Fruit fly (Drosophila melanogaster): ENCODE measurements around the gene Dpm1.
A peak's percentile ranks its signal among the peaks of the same experiment; 100 is the strongest.

The Dpm1 gene

DNA sequence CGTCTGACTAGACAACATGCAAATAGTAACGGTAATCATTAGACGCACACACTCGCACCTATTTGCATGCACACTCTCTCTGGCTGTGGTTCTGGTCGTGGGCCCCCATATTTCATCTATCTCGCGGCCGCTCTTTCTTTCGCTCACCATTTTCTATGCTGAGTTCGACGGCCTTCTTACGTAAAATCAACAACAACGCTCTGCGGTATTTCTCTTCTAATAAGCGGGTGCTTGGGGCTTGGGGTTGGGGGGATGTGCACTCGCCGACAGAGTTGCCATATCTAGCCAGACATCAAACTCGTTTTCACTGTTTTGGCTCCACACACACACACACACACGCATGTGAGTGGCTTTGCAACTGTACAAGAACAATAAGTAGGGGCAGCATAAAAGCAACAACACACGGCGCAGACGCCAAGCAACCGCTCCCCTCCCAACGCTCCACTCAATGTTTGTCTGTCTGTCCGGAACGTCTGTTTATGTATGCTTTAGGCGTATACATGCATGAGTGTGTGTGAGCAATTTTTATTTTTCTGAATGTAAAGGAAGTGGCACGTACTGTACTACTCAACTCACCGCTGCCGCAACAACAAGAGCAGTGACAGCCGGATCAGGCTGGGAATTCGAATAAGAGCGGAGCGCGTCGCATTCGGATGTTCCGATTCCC, 48.9 kb upstream of the Dpm1 start:
- peak in 1 of 2 experiments; percentile 36 for TF ChIP-seq dl (GFP tag; optimal IDR thresholded peaks at IDR 0.05; ENCODE audit: insufficient read depth in 1 of 2, partially characterized antibody in 2 of 2)
- no peak for TF ChIP-seq ey (GFP tag; optimal IDR thresholded peaks at IDR 0.05)
- TF ChIP-seq Dif (GFP tag; optimal IDR thresholded peaks at IDR 0.05; ENCODE audit: partially characterized antibody) = peak; percentile 33
- peak; percentile 81 for TF ChIP-seq Hr83 (GFP tag; optimal IDR thresholded peaks at IDR 0.05; ENCODE audit: poor library complexity, severe bottlenecking)

DNA sequence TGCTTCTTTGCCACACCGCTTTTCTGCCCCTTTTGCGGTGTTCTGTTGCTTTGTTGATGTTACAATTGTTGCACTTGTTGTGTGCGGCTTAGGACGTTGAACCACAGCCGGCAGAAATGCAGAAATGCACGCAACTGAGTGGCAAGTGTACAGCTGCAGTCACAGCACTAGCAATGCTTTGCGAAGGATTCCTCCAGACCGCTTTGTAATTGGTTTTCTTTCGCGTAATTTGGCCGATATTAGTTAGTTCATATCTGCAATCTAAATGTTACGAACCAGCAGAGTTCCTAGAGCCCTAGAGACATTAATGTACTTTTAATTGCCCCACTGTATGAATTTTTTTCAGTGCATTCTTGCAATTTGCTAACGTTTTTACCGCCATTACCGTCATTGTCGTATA, 48.2 kb upstream of the Dpm1 start:
- TF ChIP-seq foxo (GFP tag; optimal IDR thresholded peaks at IDR 0.05) (peak in 1 of 2 experiments; percentile 54), br (GFP tag; optimal IDR thresholded peaks at IDR 0.05) (no peak), ey (GFP tag; optimal IDR thresholded peaks at IDR 0.05) (peak; percentile 1), Rel (GFP tag; optimal IDR thresholded peaks at IDR 0.05) (no peak), Rel (tag; optimal IDR thresholded peaks at IDR 0.05) (no peak), Abd-B (GFP tag; optimal IDR thresholded peaks at IDR 0.05) (no peak), Hnf4 (GFP tag; optimal IDR thresholded peaks at IDR 0.05) (no peak), Myc (optimal IDR thresholded peaks at IDR 0.05) (no peak), HLH106 (tag; optimal IDR thresholded peaks at IDR 0.05) (peak; percentile 33), fru (GFP tag; optimal IDR thresholded peaks at IDR 0.05) (peak; percentile 51), tai (GFP tag; optimal IDR thresholded peaks at IDR 0.05) (no peak), woc (GFP tag; optimal IDR thresholded peaks at IDR 0.05) (peak; percentile 14), Sp1 (GFP tag; optimal IDR thresholded peaks at IDR 0.05) (peak; percentile 27), h (GFP tag; optimal IDR thresholded peaks at IDR 0.05) (peak; percentile 51)

DNA sequence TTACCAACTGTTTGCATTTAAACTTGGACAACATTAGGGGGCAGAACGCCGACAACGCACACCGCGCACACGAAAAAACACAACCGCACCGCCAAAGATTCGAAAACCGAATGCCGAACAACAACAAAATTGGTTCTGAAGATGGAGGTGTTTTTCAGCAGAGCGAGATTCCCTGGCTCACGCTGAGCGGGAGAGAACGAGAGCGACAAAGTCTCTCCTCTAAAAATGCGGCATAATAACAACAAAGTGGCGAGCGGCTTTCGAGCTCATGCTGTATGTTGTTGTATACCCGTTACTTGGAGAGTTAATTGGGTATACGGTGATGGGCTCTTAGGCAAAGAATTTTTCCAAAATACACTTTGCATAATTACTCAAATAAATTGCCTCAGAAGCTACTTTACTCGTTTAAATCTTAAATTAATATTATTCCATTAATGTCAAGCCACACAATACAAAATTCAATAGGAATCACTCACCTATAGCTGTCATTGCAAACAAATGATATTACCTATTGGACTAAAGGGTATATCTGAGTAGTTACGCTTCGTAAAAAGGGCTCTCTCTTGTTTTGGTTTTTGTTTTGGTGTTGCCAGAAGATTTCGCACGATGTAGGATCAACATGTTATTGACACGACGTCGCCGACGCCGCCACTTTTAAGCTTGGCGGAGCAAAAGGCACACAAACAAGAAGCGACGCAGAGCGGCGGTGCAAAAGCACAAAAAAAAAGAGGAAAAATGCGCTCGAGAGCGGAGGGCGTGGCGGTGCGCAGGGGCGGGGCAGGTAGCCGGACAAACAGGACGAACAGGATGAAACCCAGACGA, 46.5 kb upstream of the Dpm1 start:
- no peak for TF ChIP-seq N (GFP tag; optimal IDR thresholded peaks at IDR 0.05)
- TF ChIP-seq rgr (GFP tag; optimal IDR thresholded peaks at IDR 0.05) = peak; percentile 91
- no peak for TF ChIP-seq Dfd (GFP tag; optimal IDR thresholded peaks at IDR 0.05)
- TF ChIP-seq CG9705 (GFP tag; optimal IDR thresholded peaks at IDR 0.05) = peak; percentile 84
- no peak for TF ChIP-seq GATAd (GFP tag; optimal IDR thresholded peaks at IDR 0.05)
- TF ChIP-seq Dif (GFP tag; optimal IDR thresholded peaks at IDR 0.05; ENCODE audit: partially characterized antibody) = peak; percentile 93
- no peak for TF ChIP-seq usp (GFP tag; optimal IDR thresholded peaks at IDR 0.05)
- no peak for TF ChIP-seq lola (GFP tag; optimal IDR thresholded peaks at IDR 0.05)
- no peak for TF ChIP-seq tai (GFP tag; optimal IDR thresholded peaks at IDR 0.05)
- TF ChIP-seq Hnf4 (GFP tag; optimal IDR thresholded peaks at IDR 0.05) = peak; percentile 84
- peak; percentile 94 for TF ChIP-seq ey (GFP tag; optimal IDR thresholded peaks at IDR 0.05)
- peak; percentile 42 for TF ChIP-seq Jra (GFP tag; optimal IDR thresholded peaks at IDR 0.05)
- peak; percentile 96 for TF ChIP-seq jim (GFP tag; optimal IDR thresholded peaks at IDR 0.05)
- TF ChIP-seq dmrt93B (GFP tag; optimal IDR thresholded peaks at IDR 0.05) = peak; percentile 89
- peak; percentile 68 to 79 for TF ChIP-seq dl (GFP tag; optimal IDR thresholded peaks at IDR 0.05; ENCODE audit: insufficient read depth in 1 of 2, partially characterized antibody in 2 of 2)
- TF ChIP-seq Abd-B (GFP tag; optimal IDR thresholded peaks at IDR 0.05) = no peak
- TF ChIP-seq br (GFP tag; optimal IDR thresholded peaks at IDR 0.05) = peak; percentile 92
- TF ChIP-seq CrebA (GFP tag; optimal IDR thresholded peaks at IDR 0.05; ENCODE audit: borderline replicate concordance) = no peak
- TF ChIP-seq Myc (optimal IDR thresholded peaks at IDR 0.05) = no peak
- TF ChIP-seq Hr83 (GFP tag; optimal IDR thresholded peaks at IDR 0.05; ENCODE audit: poor library complexity, severe bottlenecking) = peak; percentile 53
- TF ChIP-seq sv (GFP tag; optimal IDR thresholded peaks at IDR 0.05) = peak; percentile 83
- peak; percentile 25 for TF ChIP-seq Mio (GFP tag; optimal IDR thresholded peaks at IDR 0.05)
- TF ChIP-seq woc (GFP tag; optimal IDR thresholded peaks at IDR 0.05) = peak; percentile 99
- TF ChIP-seq h (GFP tag; optimal IDR thresholded peaks at IDR 0.05) = peak; percentile 94
- TF ChIP-seq Rel (GFP tag; optimal IDR thresholded peaks at IDR 0.05) = peak; percentile 86
- TF ChIP-seq Rel (tag; optimal IDR thresholded peaks at IDR 0.05) = peak; percentile 61
- peak; percentile 83 for TF ChIP-seq CG32264 (GFP tag; optimal IDR thresholded peaks at IDR 0.05)
- TF ChIP-seq HLH106 (tag; optimal IDR thresholded peaks at IDR 0.05) = peak; percentile 94
- TF ChIP-seq pan (optimal IDR thresholded peaks at IDR 0.05) = peak; percentile 74
- TF ChIP-seq psq (GFP tag; optimal IDR thresholded peaks at IDR 0.05) = peak; percentile 92
- peak; percentile 3 for TF ChIP-seq dsf (GFP tag; optimal IDR thresholded peaks at IDR 0.05; ENCODE audit: borderline replicate concordance)
- TF ChIP-seq brk (GFP tag; optimal IDR thresholded peaks at IDR 0.05) = peak; percentile 68
- TF ChIP-seq sage (GFP tag; optimal IDR thresholded peaks at IDR 0.05) = peak; percentile 82
- TF ChIP-seq Sp1 (GFP tag; optimal IDR thresholded peaks at IDR 0.05) = peak; percentile 94
- TF ChIP-seq fru (GFP tag; optimal IDR thresholded peaks at IDR 0.05) = peak; percentile 96
- TF ChIP-seq Hr78 (GFP tag; optimal IDR thresholded peaks at IDR 0.05) = no peak
- peak; percentile 94 for TF ChIP-seq OdsH (GFP tag; optimal IDR thresholded peaks at IDR 0.05)
- peak; percentile 4 for TF ChIP-seq Vsx2 (GFP tag; optimal IDR thresholded peaks at IDR 0.05; ENCODE audit: partially characterized antibody)
- peak; percentile 29 to 94 for TF ChIP-seq foxo (GFP tag; optimal IDR thresholded peaks at IDR 0.05)

All from whole organism, wandering third instar larva.